Worm (Caenorhabditis elegans) whole organism, L4/young adult: ENCODE results near the gene flp-18.
A peak's percentile ranks its signal among the peaks of the same experiment; 100 is the strongest.

Experiments
- W03F9.2 ChIP-seq: fragments of 150-350 bp; optimal IDR thresholded peaks from 2 replicates; lab custom pipeline; 2014; ENCODE audit warnings: missing biosample characterization, missing genetic modification characterization
- dao-5 ChIP-seq: sonication (generic microtip); optimal IDR thresholded peaks from 2 replicates; lab custom pipeline; 2016; ENCODE audit warnings: missing genotype, missing genetic modification characterization, moderate library complexity, missing compliant biosample characterization
- him-1 ChIP-seq: sonication (generic microtip); optimal IDR thresholded peaks from 2 replicates; lab custom pipeline; 2016; ENCODE audit warnings: missing genotype, missing genetic modification reagents, missing genetic modification characterization, missing compliant biosample characterization

The flp-18 gene

DNA sequence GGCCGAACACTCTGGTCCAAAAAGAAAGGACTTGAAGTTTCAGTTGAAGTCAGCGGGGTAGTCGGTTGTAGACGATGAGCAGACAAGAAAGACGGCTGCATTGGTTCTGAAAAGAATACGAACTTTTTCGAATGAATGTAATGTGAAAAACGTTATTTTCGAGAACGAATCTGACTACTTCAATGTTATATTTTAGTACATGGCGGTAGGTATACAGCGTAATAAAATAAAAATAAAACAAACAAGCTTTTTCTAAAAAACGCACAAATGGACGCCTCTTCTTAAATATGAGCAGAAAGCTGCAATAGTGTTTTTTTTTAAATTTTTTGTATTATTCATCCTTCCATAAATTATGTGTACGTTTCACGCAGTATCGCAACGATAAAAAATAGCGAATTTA lies 18.7 kb downstream of the flp-18 start, which contains the start of gene Y41G9A.17:
Gene Y41G9A.17 (minus strand): TSS at position 101 of the 400 bp plus-strand sequence.
- no peak for TF ChIP-seq dao-5 (tag; lab: Kevin White, UChicago)
- no peak for TF ChIP-seq him-1 (tag; lab: Kevin White, UChicago)
- no peak for TF ChIP-seq W03F9.2 (tag; lab: Kevin White, UChicago)

ce11 chrX:2996976-2997399 lies 21.4 kb downstream of the flp-18 start:
- TF ChIP-seq him-1 (tag; lab: Kevin White, UChicago) (peak; percentile 99), W03F9.2 (tag; lab: Kevin White, UChicago) (peak; percentile 98), dao-5 (tag; lab: Kevin White, UChicago) (peak; percentile 68)

DNA sequence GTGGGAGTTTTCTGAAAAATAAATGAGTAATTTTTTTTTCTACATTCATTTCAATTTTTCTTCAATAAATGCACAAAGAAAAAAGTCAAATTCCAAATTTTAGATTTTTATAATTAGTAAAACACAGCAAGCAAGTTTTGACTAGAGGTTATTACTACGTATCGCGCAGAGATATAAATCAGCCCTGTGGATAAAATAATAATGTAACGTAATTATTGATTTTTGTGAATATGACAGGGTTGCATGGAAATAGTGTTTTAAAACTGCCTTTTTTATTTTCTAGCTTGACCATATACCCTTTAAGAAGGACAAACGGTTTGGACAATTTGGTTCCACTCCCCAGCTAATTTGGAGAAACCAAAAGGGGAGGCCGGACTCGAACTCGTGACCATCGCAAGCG lies 22.0 kb downstream of the flp-18 start:
- TF ChIP-seq W03F9.2 (tag; lab: Kevin White, UChicago) (no peak), him-1 (tag; lab: Kevin White, UChicago) (no peak), dao-5 (tag; lab: Kevin White, UChicago) (no peak)

DNA sequence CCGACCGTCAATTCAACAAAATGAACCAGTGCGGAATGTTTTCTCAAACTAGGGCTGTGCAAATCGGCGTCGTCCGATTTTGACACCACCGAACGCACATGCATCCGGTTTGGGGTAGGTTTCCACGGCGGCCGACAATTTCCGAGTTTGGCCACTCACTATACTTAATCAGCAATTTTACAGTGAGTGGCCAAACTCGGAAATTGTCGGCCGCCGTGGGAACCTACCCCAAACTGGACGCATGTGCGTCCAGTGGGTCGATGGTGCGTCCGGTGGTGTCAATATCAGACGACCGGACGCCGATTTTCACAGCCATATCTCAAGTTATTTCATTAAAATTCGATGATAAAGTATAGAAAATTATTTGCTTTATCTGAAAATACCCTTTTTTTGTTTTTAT lies 28.2 kb downstream of the flp-18 start:
- TF ChIP-seq W03F9.2 (tag; lab: Kevin White, UChicago) = no peak
- TF ChIP-seq dao-5 (tag; lab: Kevin White, UChicago) = no peak
- TF ChIP-seq him-1 (tag; lab: Kevin White, UChicago) = no peak

DNA sequence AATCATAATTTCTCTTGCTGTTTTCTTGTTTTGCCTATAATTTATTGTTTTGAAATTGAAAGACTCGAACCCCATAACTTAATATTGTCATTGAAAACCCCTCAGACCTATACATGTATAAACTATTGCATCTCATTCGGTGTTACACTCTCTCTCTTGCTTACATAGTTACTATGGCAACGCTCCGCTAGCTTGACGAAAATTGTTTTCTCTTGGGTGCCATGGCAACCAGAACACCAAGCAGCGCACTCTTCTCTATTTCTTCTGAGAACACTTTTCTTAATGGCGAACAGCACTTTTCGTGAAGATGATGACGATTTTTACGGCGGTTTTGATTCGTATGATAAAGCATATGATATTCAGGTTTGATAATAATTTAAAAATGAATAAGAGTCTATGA lies 34.4 kb downstream of the flp-18 start, which contains the start of gene osm-5:
Gene osm-5 (plus strand): TSS at position 268 of the 400 bp plus-strand sequence.
- TF ChIP-seq dao-5 (tag; lab: Kevin White, UChicago) (no peak), W03F9.2 (tag; lab: Kevin White, UChicago) (no peak), him-1 (tag; lab: Kevin White, UChicago) (no peak)

ce11 chrX:2981715-2982114 lies 36.6 kb downstream of the flp-18 start, which contains the start of gene nspg-5:
TSS of gene nspg-5 (plus strand) at chrX:2982015.
- no peak for TF ChIP-seq dao-5 (tag; lab: Kevin White, UChicago)
- no peak for TF ChIP-seq him-1 (tag; lab: Kevin White, UChicago)
- TF ChIP-seq W03F9.2 (tag; lab: Kevin White, UChicago) = no peak

ce11 chrX:2978100-2978499 lies 40.3 kb downstream of the flp-18 start:
- TF ChIP-seq W03F9.2 (tag; lab: Kevin White, UChicago) = no peak
- TF ChIP-seq him-1 (tag; lab: Kevin White, UChicago) = no peak
- no peak for TF ChIP-seq dao-5 (tag; lab: Kevin White, UChicago)

DNA sequence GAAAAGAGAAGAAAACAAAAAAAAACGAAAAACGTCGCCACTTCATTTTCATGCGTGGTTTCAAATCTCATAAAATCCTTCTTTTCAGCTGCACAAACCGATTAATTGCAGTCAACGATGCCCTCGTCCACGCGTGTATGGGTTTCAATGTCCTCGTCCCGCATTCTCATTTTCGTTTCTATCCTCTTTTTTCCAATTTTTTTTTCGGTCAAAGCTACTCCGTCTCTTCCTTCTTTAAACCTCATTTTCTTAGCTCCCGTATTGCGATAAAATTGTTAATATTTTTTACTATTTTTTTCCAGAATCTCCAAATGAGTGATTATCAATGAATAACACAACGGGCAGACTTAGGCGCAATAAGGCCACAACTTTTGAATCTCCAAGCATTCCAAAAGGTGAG lies 42.2 kb downstream of the flp-18 start, which contains the start of gene aakg-3:
Gene aakg-3 (plus strand): TSS at position 301 of the 400 bp plus-strand sequence.
- TF ChIP-seq him-1 (tag; lab: Kevin White, UChicago) = no peak
- no peak for TF ChIP-seq dao-5 (tag; lab: Kevin White, UChicago)
- TF ChIP-seq W03F9.2 (tag; lab: Kevin White, UChicago) = no peak

- TF ChIP-seq dao-5 (tag; lab: Kevin White, UChicago) = no peak
- TF ChIP-seq him-1 (tag; lab: Kevin White, UChicago) = no peak
- TF ChIP-seq W03F9.2 (tag; lab: Kevin White, UChicago) = no peak
These were observed 42.9 kb downstream of the flp-18 start for ce11 chrX:2975421-2975820.

ce11 chrX:2972272-2973042 lies 45.9 kb downstream of the flp-18 start:
- TF ChIP-seq W03F9.2 (tag; lab: Kevin White, UChicago) = no peak
- TF ChIP-seq him-1 (tag; lab: Kevin White, UChicago) = no peak

DNA sequence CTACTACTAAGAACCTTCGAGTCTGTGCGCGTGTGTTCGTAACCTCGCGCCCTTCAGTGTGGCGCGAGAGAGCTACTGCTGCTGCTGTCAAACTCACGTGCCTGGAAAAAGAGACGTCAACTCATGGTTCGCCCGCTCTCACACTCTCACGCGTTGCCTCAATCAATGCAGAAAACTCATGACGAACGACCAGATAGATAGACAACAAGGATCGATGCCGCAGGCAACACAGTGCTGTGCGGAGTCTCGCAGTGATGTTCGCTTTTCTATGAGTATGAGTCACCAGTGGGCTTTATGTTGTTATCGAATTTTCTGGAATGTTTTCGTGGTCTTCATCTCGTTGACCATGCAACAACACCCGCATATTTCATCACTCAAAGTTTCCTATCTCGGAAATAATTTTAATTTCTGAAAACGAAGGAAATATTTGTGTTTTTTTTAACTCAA lies 46.8 kb downstream of the flp-18 start:
- TF ChIP-seq dao-5 (tag; lab: Kevin White, UChicago) (no peak), W03F9.2 (tag; lab: Kevin White, UChicago) (peak; percentile 53), him-1 (tag; lab: Kevin White, UChicago) (peak; percentile 73)

- TF ChIP-seq dao-5 (tag; lab: Kevin White, UChicago) = no peak
- no peak for TF ChIP-seq W03F9.2 (tag; lab: Kevin White, UChicago)
- no peak for TF ChIP-seq him-1 (tag; lab: Kevin White, UChicago)
These were observed 47.5 kb downstream of the flp-18 start for ce11 chrX:2970804-2971395.

ce11 chrX:2970212-2970611 lies 48.1 kb downstream of the flp-18 start:
- no peak for TF ChIP-seq him-1 (tag; lab: Kevin White, UChicago)
- no peak for TF ChIP-seq dao-5 (tag; lab: Kevin White, UChicago)
- TF ChIP-seq W03F9.2 (tag; lab: Kevin White, UChicago) = no peak
